Fruit fly (Drosophila melanogaster) whole organism, embryonic: ENCODE results near the gene lok.

Source experiments
- Atf-2 ChIP-seq: fragments of 200-800 bp; sonication (Bioruptor generic); optimal IDR thresholded peaks from 2 replicates; lab custom pipeline; 2016; ENCODE audit warnings: missing biosample characterization, missing genetic modification characterization
- CG10654 ChIP-seq: fragments of 200-800 bp; sonication (Bioruptor generic); optimal IDR thresholded peaks from 2 replicates; lab custom pipeline; 2016; ENCODE audit warnings: missing biosample characterization, missing genetic modification characterization
- CG11504 ChIP-seq: fragments of 200-800 bp; sonication (Bioruptor generic); optimal IDR thresholded peaks from 3 replicates; lab custom pipeline; 2019; ENCODE audit warnings: missing biosample characterization, mild to moderate bottlenecking, missing genetic modification characterization, moderate library complexity
- CG11723 ChIP-seq: fragments of 200-800 bp; sonication (Bioruptor generic); optimal IDR thresholded peaks from 2 replicates; lab custom pipeline; 2017; ENCODE audit warnings: missing biosample characterization, mild to moderate bottlenecking, missing genetic modification characterization
- CG13287 ChIP-seq: fragments of 200-800 bp; sonication (Bioruptor generic); IDR thresholded peaks from 2 replicates; pipeline ENCODE4 v1.3.6; 2022; ENCODE audit warnings: missing biosample characterization, missing genetic modification characterization; ENCODE audit not compliant: partially characterized antibody
- CG13775 ChIP-seq: fragments of 200-800 bp; sonication (Bioruptor generic); optimal IDR thresholded peaks from 3 replicates; lab custom pipeline; 2017; ENCODE audit warnings: missing biosample characterization, mild to moderate bottlenecking, missing genetic modification characterization
- CG14441 ChIP-seq: fragments of 200-800 bp; sonication (Bioruptor generic); IDR thresholded peaks from 2 replicates; pipeline ENCODE4 v1.3.6; 2022; ENCODE audit warnings: missing biosample characterization, missing genetic modification characterization
- CG14860 ChIP-seq: fragments of 200-800 bp; sonication (Bioruptor generic); IDR thresholded peaks from 3 replicates; pipeline ENCODE4 v1.3.6; 2022; ENCODE audit warnings: missing biosample characterization, missing genetic modification characterization; ENCODE audit not compliant: partially characterized antibody
- CG15073 ChIP-seq: fragments of 200-800 bp; sonication (Bioruptor generic); optimal IDR thresholded peaks from 2 replicates; lab custom pipeline; 2016; ENCODE audit warnings: missing biosample characterization, missing genetic modification characterization
- CG16779 ChIP-seq: fragments of 200-800 bp; sonication (Bioruptor generic); IDR thresholded peaks from 2 replicates; pipeline ENCODE4 v1.3.6; 2022; ENCODE audit warnings: missing biosample characterization, missing genetic modification characterization
- CG17186 ChIP-seq: fragments of 200-800 bp; sonication (Bioruptor generic); optimal IDR thresholded peaks from 3 replicates; lab custom pipeline; 2017; ENCODE audit warnings: missing biosample characterization, missing genetic modification reagents, missing genetic modification characterization
- CG17802 ChIP-seq: fragments of 200-800 bp; sonication (Bioruptor generic); optimal IDR thresholded peaks from 2 replicates; lab custom pipeline; 2018; ENCODE audit warnings: missing biosample characterization, mild to moderate bottlenecking, missing genetic modification characterization, moderate library complexity
- CG17829 ChIP-seq: fragments of 200-800 bp; optimal IDR thresholded peaks from 2 replicates; lab custom pipeline; 2019; ENCODE audit warnings: missing biosample characterization, mild to moderate bottlenecking, missing genetic modification characterization, moderate library complexity
- CG4854 ChIP-seq: fragments of 200-800 bp; sonication (Bioruptor generic); optimal IDR thresholded peaks from 2 replicates; lab custom pipeline; 2016; ENCODE audit warnings: missing biosample characterization, missing genetic modification characterization, inconsistent platforms
- CG6689 ChIP-seq: fragments of 200-800 bp; sonication (Bioruptor generic); IDR thresholded peaks from 2 replicates; pipeline ENCODE4 v1.3.6; 2022; ENCODE audit warnings: missing biosample characterization, missing genetic modification characterization
- CG8281 ChIP-seq: fragments of 200-800 bp; sonication (Bioruptor generic); optimal IDR thresholded peaks from 2 replicates; lab custom pipeline; 2018; ENCODE audit warnings: missing biosample characterization, mild to moderate bottlenecking, missing genetic modification characterization, moderate library complexity
- CG8924 ChIP-seq: fragments of 200-800 bp; optimal IDR thresholded peaks from 3 replicates; lab custom pipeline; 2019; ENCODE audit warnings: missing biosample characterization, mild to moderate bottlenecking, missing genetic modification characterization, moderate library complexity
- CG8944 ChIP-seq: fragments of 200-800 bp; sonication (Bioruptor generic); optimal IDR thresholded peaks from 3 replicates; lab custom pipeline; 2016; ENCODE audit warnings: missing biosample characterization, missing genetic modification characterization
- E2f2 ChIP-seq: fragments of 200-800 bp; sonication (Bioruptor generic); IDR thresholded peaks from 2 replicates; pipeline ENCODE4 v1.3.6; 2022; ENCODE audit warnings: missing biosample characterization, missing genetic modification characterization
- Hr51 ChIP-seq, 2 experiments: fragments of 200-800 bp; sonication (Bioruptor generic); optimal IDR thresholded peaks; 2 replicates in 1 of 2; 3 replicates in 1 of 2; lab custom pipeline; 2016 to 2018; ENCODE audit warnings: missing biosample characterization in 2 of 2, missing genetic modification characterization in 2 of 2, mild to moderate bottlenecking in 1 of 2, moderate library complexity in 1 of 2
- Jarid2 ChIP-seq: fragments of 200-800 bp; sonication (Bioruptor generic); optimal IDR thresholded peaks from 3 replicates; lab custom pipeline; 2017; ENCODE audit warnings: mild to moderate bottlenecking, missing biosample characterization, missing genetic modification reagents, missing genetic modification characterization
- Med ChIP-seq: fragments of 200-800 bp; sonication (Bioruptor generic); peaks from one replicate; lab custom pipeline; 2016; ENCODE audit warnings: missing biosample characterization, missing genetic modification characterization, mild to moderate bottlenecking, inconsistent platforms, moderate library complexity
- Meics ChIP-seq: fragments of 200-800 bp; sonication (Bioruptor generic); optimal IDR thresholded peaks from 2 replicates; lab custom pipeline; 2017; ENCODE audit warnings: missing biosample characterization, mild to moderate bottlenecking, missing genetic modification characterization
- Mes4 ChIP-seq: fragments of 200-800 bp; sonication (Bioruptor generic); optimal IDR thresholded peaks from 2 replicates; lab custom pipeline; 2016; ENCODE audit warnings: missing biosample characterization, missing genetic modification characterization
- Ptx1 ChIP-seq: fragments of 200-800 bp; sonication (Bioruptor generic); IDR thresholded peaks from 2 replicates; pipeline ENCODE4 v1.3.6; 2022; ENCODE audit warnings: missing biosample characterization, missing genetic modification characterization
- Side ChIP-seq: fragments of 200-800 bp; sonication (Bioruptor generic); optimal IDR thresholded peaks from 2 replicates; lab custom pipeline; 2016; ENCODE audit warnings: missing biosample characterization, missing genetic modification characterization
- Sox100B ChIP-seq: fragments of 200-800 bp; sonication (Bioruptor generic); optimal IDR thresholded peaks from 3 replicates; lab custom pipeline; 2018; ENCODE audit warnings: missing biosample characterization, mild to moderate bottlenecking, missing genetic modification characterization
- Sox102F ChIP-seq: fragments of 200-800 bp; sonication (Bioruptor generic); optimal IDR thresholded peaks from 2 replicates; lab custom pipeline; 2018; ENCODE audit warnings: missing biosample characterization, mild to moderate bottlenecking, missing genetic modification characterization, moderate library complexity
- ac ChIP-seq: fragments of 200-800 bp; sonication (Bioruptor generic); optimal IDR thresholded peaks from 3 replicates; lab custom pipeline; 2017; ENCODE audit warnings: missing biosample characterization, mild to moderate bottlenecking, missing genetic modification characterization
- az2 ChIP-seq: fragments of 200-800 bp; sonication (Bioruptor generic); optimal IDR thresholded peaks from 3 replicates; lab custom pipeline; 2016; ENCODE audit warnings: missing biosample characterization, missing genetic modification characterization
- bbx ChIP-seq: fragments of 200-800 bp; sonication (Bioruptor generic); IDR thresholded peaks from 2 replicates; pipeline ENCODE4 v1.3.6; 2022; ENCODE audit warnings: missing biosample characterization, missing genetic modification characterization; ENCODE audit not compliant: partially characterized antibody
- cas ChIP-seq: fragments of 200-800 bp; sonication (Bioruptor generic); IDR thresholded peaks from 2 replicates; pipeline ENCODE4 v1.3.6; 2022; ENCODE audit warnings: missing biosample characterization, missing genetic modification characterization
- dati ChIP-seq: fragments of 200-800 bp; sonication (Bioruptor generic); IDR thresholded peaks from 2 replicates; pipeline ENCODE4 v1.3.6; 2022; ENCODE audit warnings: missing biosample characterization, missing genetic modification characterization
- dysf ChIP-seq: fragments of 200-800 bp; sonication (Bioruptor generic); IDR thresholded peaks from 3 replicates; pipeline ENCODE4 v1.3.6; 2022; ENCODE audit warnings: missing biosample characterization, missing genetic modification characterization
- en ChIP-seq: fragments of 200-800 bp; sonication (Bioruptor generic); optimal IDR thresholded peaks from 2 replicates; lab custom pipeline; 2016; ENCODE audit warnings: missing biosample characterization, missing genetic modification characterization
- ewg ChIP-seq: fragments of 200-800 bp; sonication (Bioruptor generic); optimal IDR thresholded peaks from 3 replicates; lab custom pipeline; 2017; ENCODE audit warnings: mild to moderate bottlenecking, missing biosample characterization, missing genetic modification reagents, missing genetic modification characterization
- fru ChIP-seq: fragments of >200 bp; optimal IDR thresholded peaks from 2 replicates; lab custom pipeline; 2017
- insv ChIP-seq, 2 experiments: fragments of 200-800 bp; sonication (Bioruptor generic); optimal IDR thresholded peaks; 3 replicates each; lab custom pipeline; 2016 to 2018; ENCODE audit warnings: missing biosample characterization in 2 of 2, missing genetic modification characterization in 2 of 2
- kni ChIP-seq: fragments of 200-800 bp; sonication (Bioruptor generic); optimal IDR thresholded peaks from 3 replicates; lab custom pipeline; 2017; ENCODE audit warnings: mild to moderate bottlenecking, missing biosample characterization, missing genetic modification reagents, missing genetic modification characterization
- pb ChIP-seq: fragments of 200-800 bp; sonication (Bioruptor generic); optimal IDR thresholded peaks from 3 replicates; lab custom pipeline; 2016; ENCODE audit warnings: missing biosample characterization, missing genetic modification characterization
- pros ChIP-seq: fragments of 200-800 bp; sonication (Bioruptor generic); optimal IDR thresholded peaks from 3 replicates; lab custom pipeline; 2019; ENCODE audit warnings: missing biosample characterization, mild to moderate bottlenecking, missing genetic modification characterization, moderate library complexity
- ranshi ChIP-seq: fragments of 200-800 bp; sonication (Bioruptor generic); IDR thresholded peaks from 2 replicates; pipeline ENCODE4 v1.3.6; 2022; ENCODE audit warnings: missing biosample characterization, missing genetic modification characterization
- sd ChIP-seq: fragments of 200-800 bp; sonication (Bioruptor generic); optimal IDR thresholded peaks from 3 replicates; lab custom pipeline; 2018; ENCODE audit warnings: missing biosample characterization, mild to moderate bottlenecking, missing genetic modification characterization, moderate library complexity
- slp2 ChIP-seq: fragments of 200-800 bp; sonication (Bioruptor generic); optimal IDR thresholded peaks from 2 replicates; lab custom pipeline; 2016; ENCODE audit warnings: missing biosample characterization, missing genetic modification characterization
- stwl ChIP-seq: fragments of 200-800 bp; sonication (Bioruptor generic); optimal IDR thresholded peaks from 3 replicates; lab custom pipeline; 2018; ENCODE audit warnings: missing biosample characterization, mild to moderate bottlenecking, missing genetic modification characterization, moderate library complexity
- tll ChIP-seq, 2 experiments: fragments of 200-800 bp in 1 of 2; fragments of >200 bp in 1 of 2; sonication (Bioruptor generic) in 1 of 2; optimal IDR thresholded peaks; 2 replicates each; lab custom pipeline; 2017 to 2019; ENCODE audit warnings: missing biosample characterization in 2 of 2, missing genetic modification characterization in 2 of 2, mild to moderate bottlenecking in 1 of 2, moderate library complexity in 1 of 2
- unpg ChIP-seq: fragments of 200-800 bp; sonication (Bioruptor generic); optimal IDR thresholded peaks from 3 replicates; lab custom pipeline; 2018; ENCODE audit warnings: missing biosample characterization, mild to moderate bottlenecking, missing genetic modification characterization, moderate library complexity
- z ChIP-seq: fragments of 200-800 bp; sonication (Bioruptor generic); IDR thresholded peaks from 3 replicates; pipeline ENCODE4 v1.3.6; 2022; ENCODE audit warnings: missing biosample characterization, missing genetic modification characterization
- zfh2 ChIP-seq: fragments of 200-800 bp; sonication (Bioruptor generic); optimal IDR thresholded peaks from 2 replicates; lab custom pipeline; 2016; ENCODE audit warnings: missing biosample characterization, missing genetic modification characterization

lok gene

DNA sequence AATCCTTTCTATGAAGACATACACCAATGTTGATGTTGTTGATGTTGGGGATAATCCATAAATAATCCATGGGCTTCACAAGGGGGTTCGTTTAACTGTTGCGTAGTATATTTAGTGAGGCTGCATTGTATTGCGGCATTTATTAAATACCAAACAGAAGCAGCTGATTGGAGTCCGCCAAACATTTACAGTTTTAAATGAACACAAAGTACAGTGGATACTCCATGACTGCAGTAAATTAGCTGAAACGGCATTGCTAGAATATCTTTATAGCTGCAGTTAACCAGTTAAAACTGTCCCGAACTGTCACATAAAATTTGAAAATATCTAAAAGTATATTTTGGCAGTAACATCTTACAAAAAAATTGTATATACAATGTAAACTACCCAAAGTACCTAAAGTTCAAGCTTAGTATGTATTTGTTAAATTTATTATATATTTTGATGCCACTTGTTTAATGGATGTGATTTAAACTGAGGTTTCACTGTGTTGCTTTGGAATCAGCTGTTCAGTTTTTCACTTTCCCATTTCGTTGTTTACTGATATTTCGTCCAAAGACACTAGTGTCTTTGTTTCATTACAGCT is 30.0 kb downstream of the lok start, which contains the start of the genes CG10747 and Pyroxd1 (continued):
- TF ChIP-seq CG8281 (tag; lab: Kevin White, UChicago) (peak; percentile 87), CG16779 (peak; percentile 67; the same call in 1 of the 2 replicates), ranshi (GFP tag; lab: Robert Waterston, UW) (peak; percentile 94), dysf (GFP tag; lab: Robert Waterston, UW) (peak; percentile 98), CG13775 (GFP tag; lab: Kevin White, UChicago) (peak; percentile 97), kni (peak; percentile 74), slp2 (GFP tag; lab: Kevin White, UChicago) (peak; percentile 89), Side (peak; percentile 91), CG6689 (peak; percentile 97), CG17186 (GFP tag; lab: Kevin White, UChicago) (peak; percentile 63), CG17829 (tag; lab: Kevin White, UChicago) (peak; percentile 95), ac (GFP tag; lab: Kevin White, UChicago) (peak; percentile 90), CG11723 (GFP tag; lab: Kevin White, UChicago) (peak; percentile 94), ewg (GFP tag; lab: Kevin White, UChicago) (peak; percentile 92), Med (peak; percentile 99), CG10654 (GFP tag; lab: Kevin White, UChicago) (peak; percentile 95), pros (GFP tag; lab: Kevin White, UChicago) (peak; percentile 31), Mes4 (GFP tag; lab: Kevin White, UChicago) (peak; percentile 90), dati (GFP tag; lab: Robert Waterston, UW) (peak; percentile 49; the same call in 1 of the 2 replicates), Meics (GFP tag; lab: Kevin White, UChicago) (peak; percentile 96), CG4854 (peak; percentile 94), sd (tag; lab: Kevin White, UChicago) (peak; percentile 95), pb (GFP tag; lab: Kevin White, UChicago) (peak; percentile 85), Sox100B (peak; percentile 96), zfh2 (peak; percentile 97), CG14860 (GFP tag; lab: Robert Waterston, UW) (no peak), fru (lab: Kevin White, UChicago) (no peak), en (peak; percentile 84), CG11504 (peak; percentile 96), E2f2 (peak; percentile 91), Sox102F (GFP tag; lab: Kevin White, UChicago) (peak; percentile 97), az2 (GFP tag; lab: Kevin White, UChicago) (peak; percentile 98), CG14441 (GFP tag; lab: Robert Waterston, UW) (peak; percentile 95), Jarid2 (peak; percentile 70), z (GFP tag; lab: Robert Waterston, UW) (no peak), CG8924 (tag; lab: Kevin White, UChicago) (peak; percentile 98), cas (GFP tag; lab: Robert Waterston, UW) (peak; percentile 92), tll (GFP tag; optimal IDR thresholded peaks at IDR 0.05; lab: Kevin White, UChicago) (peak; percentile 20 to 71), Atf-2 (GFP tag; lab: Kevin White, UChicago) (peak; percentile 93), CG17802 (tag; lab: Kevin White, UChicago) (peak; percentile 69), unpg (GFP tag; lab: Kevin White, UChicago) (peak; percentile 97), CG8944 (GFP tag; lab: Kevin White, UChicago) (peak; percentile 94), stwl (tag; lab: Kevin White, UChicago) (peak; percentile 45), CG13287 (peak; percentile 31; the same call in 1 of the 2 replicates), CG15073 (GFP tag; lab: Kevin White, UChicago) (peak; percentile 86), Hr51 (GFP tag; optimal IDR thresholded peaks at IDR 0.05; lab: Kevin White, UChicago) (peak; percentile 94 to 97), insv (GFP tag; optimal IDR thresholded peaks at IDR 0.05; lab: Kevin White, UChicago) (peak in 1 of 2 experiments; percentile 83), bbx (no peak), Ptx1 (GFP tag; lab: Robert Waterston, UW) (peak; percentile 98)
